Worm (Caenorhabditis elegans): Measurements from ENCODE around the gene tag-278.

DNA sequence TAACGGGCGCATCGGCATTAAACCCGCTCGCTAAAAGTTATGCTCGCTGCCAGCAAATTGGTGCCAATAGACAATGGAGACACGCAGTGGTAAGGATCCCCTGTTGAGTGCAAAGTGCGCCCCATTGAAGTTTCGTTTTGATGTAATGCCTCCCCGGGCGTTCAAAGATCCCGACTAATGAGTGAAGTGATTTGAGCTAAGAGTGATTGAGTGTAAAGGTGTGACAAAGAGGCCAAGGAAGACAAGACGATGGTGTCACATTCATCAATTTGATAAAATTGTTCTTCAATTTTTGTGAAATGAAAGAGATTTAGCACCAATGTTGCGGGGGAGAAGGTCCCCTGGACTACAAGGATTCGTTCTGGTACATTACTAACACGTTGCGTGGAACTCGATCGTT lies 5.9 kb downstream of the tag-278 start:
- no peak for TF ChIP-seq lsy-2 (tag; optimal IDR thresholded peaks at IDR 0.05)
- TF ChIP-seq lin-39 (tag; optimal IDR thresholded peaks at IDR 0.05), result no peak
- TF ChIP-seq nhr-237 (tag; optimal IDR thresholded peaks at IDR 0.05), result no peak
- TF ChIP-seq pag-3 (tag; optimal IDR thresholded peaks at IDR 0.05; ENCODE audit: borderline replicate concordance, insufficient read depth), result peak; percentile 24
- no peak for TF ChIP-seq nhr-77 (tag; optimal IDR thresholded peaks at IDR 0.05)
- TF ChIP-seq dpl-1 (GFP tag; optimal IDR thresholded peaks at IDR 0.05), result no peak
- TF ChIP-seq aly-2 (tag; optimal IDR thresholded peaks at IDR 0.05), result no peak
- TF ChIP-seq ama-1 (optimal IDR thresholded peaks at IDR 0.05), result no peak

All from whole organism, L1 larva.